Fruit fly (Drosophila melanogaster) S2 (cell line): ENCODE data around the gene mRpL46.

Source experiments
- CG8478 ChIP-seq: fragments of >200 bp; optimal IDR thresholded peaks from 2 replicates; lab custom pipeline; 2018
- CTCF ChIP-seq, 2 experiments: fragments of >200 bp; optimal IDR thresholded peaks; 2 replicates each; lab custom pipeline; 2018

The mRpL46 gene

dm6 chr3L:1797005-1797404 is 19.8 kb downstream of the mRpL46 start, which contains the start of gene CG12020:
Gene CG12020, plus strand, starts transcription at chr3L:1797305.
- TF ChIP-seq CTCF (optimal IDR thresholded peaks at IDR 0.05; lab: Kevin White, UChicago) = no peak

dm6 chr3L:1798649-1799048 is 21.4 kb downstream of the mRpL46 start, which contains the start of gene Patj:
Gene Patj, plus strand, starts transcription at chr3L:1798803.
- peak in 1 of 2 experiments; percentile 33 for TF ChIP-seq CTCF (optimal IDR thresholded peaks at IDR 0.05; lab: Kevin White, UChicago)
- no peak for TF ChIP-seq CG8478 (lab: Kevin White, UChicago)

dm6 chr3L:1802802-1803201 is 25.6 kb downstream of the mRpL46 start, which contains the start of the genes JTBR and CG42676:
Gene JTBR, minus strand, starts transcription at chr3L:1802856.
Gene CG42676, plus strand, starts transcription at chr3L:1803107.
- TF ChIP-seq CTCF (optimal IDR thresholded peaks at IDR 0.05; lab: Kevin White, UChicago) (no peak), CG8478 (lab: Kevin White, UChicago) (no peak)

dm6 chr3L:1808631-1809030 is 31.4 kb downstream of the mRpL46 start:
- TF ChIP-seq CG8478 (lab: Kevin White, UChicago) = no peak
- TF ChIP-seq CTCF (optimal IDR thresholded peaks at IDR 0.05; lab: Kevin White, UChicago) = no peak

- TF ChIP-seq CTCF (optimal IDR thresholded peaks at IDR 0.05; lab: Kevin White, UChicago) (no peak), CG8478 (lab: Kevin White, UChicago) (no peak)
Observed at dm6 chr3L:1810288-1810687, 33.0 kb downstream of the mRpL46 start, which contains the start of gene GV1. Gene GV1, plus strand, starts transcription at chr3L:1810588.

dm6 chr3L:1816614-1817013 is 39.4 kb downstream of the mRpL46 start:
- TF ChIP-seq CTCF (optimal IDR thresholded peaks at IDR 0.05; lab: Kevin White, UChicago) = no peak
- TF ChIP-seq CG8478 (lab: Kevin White, UChicago) = no peak

- TF ChIP-seq CG8478 (lab: Kevin White, UChicago) (no peak), CTCF (optimal IDR thresholded peaks at IDR 0.05; lab: Kevin White, UChicago) (no peak)
Observed at dm6 chr3L:1817405-1817804, 40.2 kb downstream of the mRpL46 start.

dm6 chr3L:1818834-1819233 is 41.6 kb downstream of the mRpL46 start:
- TF ChIP-seq CG8478 (lab: Kevin White, UChicago) (no peak), CTCF (optimal IDR thresholded peaks at IDR 0.05; lab: Kevin White, UChicago) (no peak)

- TF ChIP-seq CG8478 (lab: Kevin White, UChicago) (no peak), CTCF (optimal IDR thresholded peaks at IDR 0.05; lab: Kevin White, UChicago) (no peak)
Observed at dm6 chr3L:1821140-1821539, 43.9 kb downstream of the mRpL46 start.

- TF ChIP-seq CG8478 (lab: Kevin White, UChicago) = no peak
- no peak for TF ChIP-seq CTCF (optimal IDR thresholded peaks at IDR 0.05; lab: Kevin White, UChicago)
Observed at dm6 chr3L:1822365-1822764, 45.1 kb downstream of the mRpL46 start.
